Worm (Caenorhabditis elegans): ENCODE measurements around the gene twk-35.

twk-35 gene

DNA sequence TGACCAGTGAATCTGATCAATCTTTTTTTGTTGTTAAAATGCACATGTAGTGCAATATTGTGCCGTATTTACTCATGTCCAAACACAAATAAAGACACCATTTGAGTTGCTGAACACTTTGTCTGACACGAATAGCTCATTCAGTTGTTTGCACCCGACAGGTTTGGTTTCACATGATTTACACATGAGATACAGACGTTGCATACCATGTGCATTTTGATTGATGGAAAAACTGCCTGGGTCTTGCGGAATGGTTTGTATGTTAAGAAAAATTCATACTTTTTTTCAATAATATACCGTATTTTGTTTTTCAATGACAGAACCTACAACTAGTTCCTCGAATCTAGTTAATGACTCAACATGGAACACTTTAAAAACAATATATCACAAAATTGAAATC lies 8.4 kb downstream of the twk-35 start:
- no peak for TF ChIP-seq nhr-77 (tag; optimal IDR thresholded peaks at IDR 0.05)
- TF ChIP-seq tlp-1 (tag; optimal IDR thresholded peaks at IDR 0.05) = no peak
- TF ChIP-seq nhr-19 (GFP tag; conservative IDR thresholded peaks at IDR 0.05) = no peak
- TF ChIP-seq sup-37 (GFP tag; optimal IDR thresholded peaks at IDR 0.05) = no peak
- TF ChIP-seq aha-1 (tag; optimal IDR thresholded peaks at IDR 0.05) = no peak
- TF ChIP-seq sox-4 (tag; optimal IDR thresholded peaks at IDR 0.05) = no peak
- TF ChIP-seq pax-3 (tag; optimal IDR thresholded peaks at IDR 0.05) = no peak
- no peak for TF ChIP-seq blmp-1 (tag; optimal IDR thresholded peaks at IDR 0.05)
- no peak for TF ChIP-seq snu-23 (GFP tag; optimal IDR thresholded peaks at IDR 0.05)
- no peak for TF ChIP-seq grh-1 (GFP tag; IDR thresholded peaks at IDR 0.05)
- TF ChIP-seq lin-13 (GFP tag; optimal IDR thresholded peaks at IDR 0.05) = no peak
- no peak for TF ChIP-seq nhr-47 (tag; optimal IDR thresholded peaks at IDR 0.05)
- no peak for TF ChIP-seq ztf-11 (tag; optimal IDR thresholded peaks at IDR 0.05)
- no peak for TF ChIP-seq egl-13 (tag; optimal IDR thresholded peaks at IDR 0.05)
- no peak for TF ChIP-seq nhr-90 (tag; optimal IDR thresholded peaks at IDR 0.05; ENCODE audit: poor library complexity)
- TF ChIP-seq efl-1 (optimal IDR thresholded peaks at IDR 0.05) = no peak
- no peak for TF ChIP-seq efl-1 (GFP tag; optimal IDR thresholded peaks at IDR 0.05 in 1 of 2)
- TF ChIP-seq lin-14 (GFP tag; optimal IDR thresholded peaks at IDR 0.05) = no peak
- no peak for TF ChIP-seq ceh-90 (tag; optimal IDR thresholded peaks at IDR 0.05)
- TF ChIP-seq nhr-28 (tag; optimal IDR thresholded peaks at IDR 0.05) = no peak

DNA sequence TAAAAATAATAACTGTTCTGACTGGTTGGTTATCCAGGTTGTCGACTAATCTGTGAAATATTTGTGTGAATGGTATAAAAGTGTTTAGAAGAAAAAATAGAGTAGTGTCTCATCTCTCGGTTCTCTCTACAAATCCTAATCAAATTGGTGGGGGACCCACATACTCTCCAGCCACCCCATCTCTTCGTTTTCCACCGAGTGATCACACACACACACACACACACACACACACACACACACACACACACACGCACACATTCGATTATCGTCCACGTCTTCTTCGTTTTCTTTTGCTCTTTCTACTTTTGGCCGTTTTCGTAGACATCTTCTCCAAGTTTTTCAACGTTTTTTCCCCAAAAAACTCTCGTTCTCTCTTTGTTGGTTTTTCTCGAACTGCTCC lies 10.4 kb downstream of the twk-35 start:
- peak; percentile 18 for TF ChIP-seq nhr-71 (tag; optimal IDR thresholded peaks at IDR 0.05)
- TF ChIP-seq pag-3 (tag; optimal IDR thresholded peaks at IDR 0.05; ENCODE audit: borderline replicate concordance, insufficient read depth) = no peak
- no peak for TF ChIP-seq lin-35 (GFP tag; optimal IDR thresholded peaks at IDR 0.05)
- no peak for TF ChIP-seq nhr-77 (tag; optimal IDR thresholded peaks at IDR 0.05)
- no peak for TF ChIP-seq unc-130 (tag; optimal IDR thresholded peaks at IDR 0.05)
- no peak for TF ChIP-seq efl-3 (GFP tag; optimal IDR thresholded peaks at IDR 0.05)
- TF ChIP-seq skn-1 (tag; optimal IDR thresholded peaks at IDR 0.05) = no peak
- TF ChIP-seq ceh-82 (tag; optimal IDR thresholded peaks at IDR 0.05) = peak in 1 of 3 experiments; percentile 32
- peak; percentile 6 for TF ChIP-seq tbx-2 (tag; optimal IDR thresholded peaks at IDR 0.05)
- TF ChIP-seq nhr-84 (tag; optimal IDR thresholded peaks at IDR 0.05) = no peak
- TF ChIP-seq lir-3 (tag; optimal IDR thresholded peaks at IDR 0.05; ENCODE audit: poor library complexity) = no peak
- TF ChIP-seq fkh-8 (tag; optimal IDR thresholded peaks at IDR 0.05) = no peak
- TF ChIP-seq ztf-11 (tag; optimal IDR thresholded peaks at IDR 0.05) = no peak
- TF ChIP-seq grh-1 (GFP tag; IDR thresholded peaks at IDR 0.05) = no peak
- peak; percentile 77 for TF ChIP-seq fkh-10 (GFP tag; optimal IDR thresholded peaks at IDR 0.05)
- peak; percentile 86 for TF ChIP-seq ces-1 (GFP tag; optimal IDR thresholded peaks at IDR 0.05)
- TF ChIP-seq ceh-8 (GFP tag; optimal IDR thresholded peaks at IDR 0.05) = peak; percentile 37
- TF ChIP-seq elt-2 (tag; optimal IDR thresholded peaks at IDR 0.05) = no peak
- no peak for TF ChIP-seq hlh-4 (tag; optimal IDR thresholded peaks at IDR 0.05)
- TF ChIP-seq unc-98 (GFP tag; IDR thresholded peaks at IDR 0.05) = no peak
- no peak for TF ChIP-seq ets-5 (GFP tag; IDR thresholded peaks at IDR 0.05)
- no peak for TF ChIP-seq nhr-12 (tag; optimal IDR thresholded peaks at IDR 0.05)
- TF ChIP-seq elt-3 (tag; optimal IDR thresholded peaks at IDR 0.05) = no peak
- TF ChIP-seq sox-4 (tag; optimal IDR thresholded peaks at IDR 0.05) = no peak
- no peak for TF ChIP-seq nhr-11 (tag; optimal IDR thresholded peaks at IDR 0.05)
- TF ChIP-seq lin-14 (GFP tag; optimal IDR thresholded peaks at IDR 0.05) = peak; percentile 86
- TF ChIP-seq ztf-4 (tag; optimal IDR thresholded peaks at IDR 0.05) = no peak
- no peak for TF ChIP-seq aly-2 (tag; optimal IDR thresholded peaks at IDR 0.05)
- TF ChIP-seq dpl-1 (GFP tag; optimal IDR thresholded peaks at IDR 0.05) = no peak

Data from whole organism, L1 larva.